Fruit fly (Drosophila melanogaster) whole organism, pupa: ENCODE data around the gene CG11550.

Source experiments
- CG10348 ChIP-seq: fragments of 200-800 bp; sonication (Bioruptor generic); IDR thresholded peaks from 2 replicates; pipeline ENCODE4 v1.3.6; 2022; ENCODE audit warnings: missing biosample characterization, missing genetic modification characterization
- CG12605 ChIP-seq: fragments of 200-800 bp; sonication (Bioruptor generic); IDR thresholded peaks from 2 replicates; pipeline ENCODE4 v1.3.6; 2022; ENCODE audit warnings: missing biosample characterization, missing genetic modification characterization
- CG13204 ChIP-seq: fragments of 200-800 bp; sonication (Bioruptor generic); optimal IDR thresholded peaks from 2 replicates; lab custom pipeline; 2018; ENCODE audit warnings: missing biosample characterization, mild to moderate bottlenecking, missing genetic modification characterization, moderate library complexity
- CG14655 ChIP-seq: fragments of 200-800 bp; sonication (Bioruptor generic); optimal IDR thresholded peaks from 3 replicates; lab custom pipeline; 2017; ENCODE audit warnings: mild to moderate bottlenecking, missing biosample characterization, missing genetic modification reagents, missing genetic modification characterization
- CG15710 ChIP-seq: fragments of 200-800 bp; sonication (Bioruptor generic); optimal IDR thresholded peaks from 2 replicates; lab custom pipeline; 2018; ENCODE audit warnings: missing biosample characterization, mild to moderate bottlenecking, missing genetic modification characterization, moderate library complexity
- CG17806 ChIP-seq: fragments of 200-800 bp; sonication (Bioruptor generic); optimal IDR thresholded peaks from 2 replicates; lab custom pipeline; 2018; ENCODE audit warnings: missing biosample characterization, mild to moderate bottlenecking, missing genetic modification characterization, moderate library complexity
- CG32121 ChIP-seq: fragments of 200-800 bp; sonication (Bioruptor generic); IDR thresholded peaks from 2 replicates; pipeline ENCODE4 v1.3.6; 2022; ENCODE audit warnings: missing biosample characterization, missing genetic modification characterization
- CG34367 ChIP-seq: fragments of 200-800 bp; sonication (Bioruptor generic); optimal IDR thresholded peaks from 2 replicates; lab custom pipeline; 2018; ENCODE audit warnings: missing biosample characterization, mild to moderate bottlenecking, missing genetic modification characterization
- CG4496 ChIP-seq: fragments of 200-800 bp; sonication (Bioruptor generic); IDR thresholded peaks from 3 replicates; pipeline ENCODE4 v1.3.6; 2022; ENCODE audit warnings: missing biosample characterization, missing genetic modification characterization
- CG8159 ChIP-seq: fragments of 200-800 bp; sonication (Bioruptor generic); optimal IDR thresholded peaks from 3 replicates; lab custom pipeline; 2018; ENCODE audit warnings: missing biosample characterization, mild to moderate bottlenecking, missing genetic modification characterization, moderate library complexity
- CG8301 ChIP-seq: fragments of 200-800 bp; sonication (Bioruptor generic); optimal IDR thresholded peaks from 2 replicates; lab custom pipeline; 2018; ENCODE audit warnings: missing biosample characterization, mild to moderate bottlenecking, missing genetic modification characterization
- CG9948 ChIP-seq: fragments of 200-800 bp; sonication (Bioruptor generic); optimal IDR thresholded peaks from 2 replicates; lab custom pipeline; 2018; ENCODE audit warnings: missing biosample characterization, mild to moderate bottlenecking, missing genetic modification characterization, moderate library complexity
- D1 ChIP-seq: fragments of 200-800 bp; sonication (Bioruptor generic); optimal IDR thresholded peaks from 2 replicates; lab custom pipeline; 2018; ENCODE audit warnings: missing biosample characterization, mild to moderate bottlenecking, missing genetic modification characterization, moderate library complexity
- EcR ChIP-seq: fragments of 200-800 bp; sonication (Bioruptor generic); optimal IDR thresholded peaks from 3 replicates; lab custom pipeline; 2019; ENCODE audit warnings: missing biosample characterization, missing genetic modification characterization, mild to moderate bottlenecking, moderate library complexity, missing genetic modification reagents
- Ets98B ChIP-seq: fragments of 200-800 bp; sonication (Bioruptor generic); IDR thresholded peaks from 2 replicates; pipeline ENCODE4 v1.3.6; 2022; ENCODE audit warnings: missing biosample characterization, missing genetic modification characterization
- Pif1A ChIP-seq: fragments of 200-800 bp; sonication (Bioruptor generic); optimal IDR thresholded peaks from 3 replicates; lab custom pipeline; 2016; ENCODE audit warnings: missing biosample characterization, missing genetic modification characterization
- Pif1B ChIP-seq: fragments of 200-800 bp; sonication (Bioruptor generic); optimal IDR thresholded peaks from 3 replicates; lab custom pipeline; 2016; ENCODE audit warnings: missing biosample characterization, missing genetic modification characterization
- Snoo ChIP-seq: fragments of 200-800 bp; sonication (Bioruptor generic); optimal IDR thresholded peaks from 3 replicates; lab custom pipeline; 2017; ENCODE audit warnings: missing biosample characterization, mild to moderate bottlenecking, missing genetic modification characterization, inconsistent platforms
- fd96Ca ChIP-seq: fragments of 200-800 bp; sonication (Bioruptor generic); IDR thresholded peaks from 3 replicates; pipeline ENCODE4 v1.3.6; 2022; ENCODE audit warnings: missing biosample characterization, missing genetic modification characterization
- gl ChIP-seq: fragments of 200-800 bp; sonication (Bioruptor generic); optimal IDR thresholded peaks from 2 replicates; lab custom pipeline; 2018; ENCODE audit warnings: missing biosample characterization, mild to moderate bottlenecking, missing genetic modification characterization
- rn ChIP-seq: fragments of 200-800 bp; sonication (Bioruptor generic); IDR thresholded peaks from 2 replicates; pipeline ENCODE4 v1.3.6; 2022; ENCODE audit warnings: missing biosample characterization, missing genetic modification characterization

CG11550 gene

dm6 chr3R:31679830-31680294, at the start of gene CG11550:
Gene CG11550, minus strand, starts transcription at chr3R:31679880.
- TF ChIP-seq CG14655 (no peak), CG9948 (tag; lab: Kevin White, UChicago) (no peak), CG17806 (peak; percentile 36), CG12605 (GFP tag; lab: Robert Waterston, UW) (no peak), Pif1A (GFP tag; lab: Kevin White, UChicago) (peak; percentile 64), CG4496 (GFP tag; lab: Robert Waterston, UW) (peak; percentile 78), Ets98B (GFP tag; lab: Robert Waterston, UW) (peak; percentile 84), gl (tag; lab: Kevin White, UChicago) (no peak), EcR (GFP tag; lab: Kevin White, UChicago) (peak; percentile 14), CG8301 (tag; lab: Kevin White, UChicago) (peak; percentile 63), D1 (tag; lab: Kevin White, UChicago) (no peak), Pif1B (GFP tag; lab: Kevin White, UChicago) (peak; percentile 54), CG8159 (tag; lab: Kevin White, UChicago) (peak; percentile 31), Snoo (tag; lab: Kevin White, UChicago) (peak; percentile 41), CG34367 (tag; lab: Kevin White, UChicago) (no peak), fd96Ca (GFP tag; lab: Robert Waterston, UW) (peak; percentile 72; the same call in 1 of the 3 replicates), CG13204 (peak; percentile 2), CG15710 (no peak), rn (GFP tag; lab: Robert Waterston, UW) (peak; percentile 67), CG10348 (GFP tag; lab: Robert Waterston, UW) (no peak), CG32121 (GFP tag; lab: Robert Waterston, UW) (peak; percentile 71)

dm6 chr3R:31727773-31728172, 48.1 kb upstream of the CG11550 start:
- TF ChIP-seq fd96Ca (GFP tag; lab: Robert Waterston, UW) (no peak), CG32121 (GFP tag; lab: Robert Waterston, UW) (no peak), rn (GFP tag; lab: Robert Waterston, UW) (no peak), CG4496 (GFP tag; lab: Robert Waterston, UW) (no peak), Ets98B (GFP tag; lab: Robert Waterston, UW) (no peak), CG17806 (no peak), CG34367 (tag; lab: Kevin White, UChicago) (no peak), CG14655 (no peak), CG15710 (no peak), CG8159 (tag; lab: Kevin White, UChicago) (no peak)

dm6 chr3R:31726286-31726685, 46.6 kb upstream of the CG11550 start:
- no peak for TF ChIP-seq CG34367 (tag; lab: Kevin White, UChicago)
- no peak for TF ChIP-seq CG13204
- no peak for TF ChIP-seq Ets98B (GFP tag; lab: Robert Waterston, UW)
- no peak for TF ChIP-seq rn (GFP tag; lab: Robert Waterston, UW)
- no peak for TF ChIP-seq Pif1A (GFP tag; lab: Kevin White, UChicago)
- no peak for TF ChIP-seq CG8301 (tag; lab: Kevin White, UChicago)

- TF ChIP-seq CG10348 (GFP tag; lab: Robert Waterston, UW) (no peak), CG9948 (tag; lab: Kevin White, UChicago) (no peak), CG4496 (GFP tag; lab: Robert Waterston, UW) (peak; percentile 83), CG8301 (tag; lab: Kevin White, UChicago) (no peak), CG17806 (no peak), Pif1B (GFP tag; lab: Kevin White, UChicago) (peak; percentile 17), Pif1A (GFP tag; lab: Kevin White, UChicago) (no peak), CG14655 (no peak), Ets98B (GFP tag; lab: Robert Waterston, UW) (peak; percentile 50; the same call in 1 of the 2 replicates), CG12605 (GFP tag; lab: Robert Waterston, UW) (peak; percentile 62; the same call in 1 of the 2 replicates), CG32121 (GFP tag; lab: Robert Waterston, UW) (peak; percentile 25; the same call in 1 of the 2 replicates), CG8159 (tag; lab: Kevin White, UChicago) (peak; percentile 6), fd96Ca (GFP tag; lab: Robert Waterston, UW) (peak; percentile 63), CG15710 (peak; percentile 29), gl (tag; lab: Kevin White, UChicago) (peak; percentile 81), D1 (tag; lab: Kevin White, UChicago) (no peak), CG34367 (tag; lab: Kevin White, UChicago) (peak; percentile 42), CG13204 (peak; percentile 90), rn (GFP tag; lab: Robert Waterston, UW) (no peak), Snoo (tag; lab: Kevin White, UChicago) (peak; percentile 26), EcR (GFP tag; lab: Kevin White, UChicago) (peak; percentile 79)
Observed at dm6 chr3R:31725486-31726227, 46.0 kb upstream of the CG11550 start.

- TF ChIP-seq Pif1B (GFP tag; lab: Kevin White, UChicago) (no peak), rn (GFP tag; lab: Robert Waterston, UW) (no peak), CG32121 (GFP tag; lab: Robert Waterston, UW) (peak; percentile 39), Ets98B (GFP tag; lab: Robert Waterston, UW) (peak; percentile 52; the same call in 1 of the 2 replicates), CG8301 (tag; lab: Kevin White, UChicago) (no peak), CG13204 (peak; percentile 64), CG10348 (GFP tag; lab: Robert Waterston, UW) (no peak), Snoo (tag; lab: Kevin White, UChicago) (peak; percentile 34), CG14655 (no peak), CG4496 (GFP tag; lab: Robert Waterston, UW) (peak; percentile 79), EcR (GFP tag; lab: Kevin White, UChicago) (peak; percentile 81), Pif1A (GFP tag; lab: Kevin White, UChicago) (no peak), CG8159 (tag; lab: Kevin White, UChicago) (peak; percentile 10), CG34367 (tag; lab: Kevin White, UChicago) (no peak), CG9948 (tag; lab: Kevin White, UChicago) (peak; percentile 13), gl (tag; lab: Kevin White, UChicago) (no peak), D1 (tag; lab: Kevin White, UChicago) (no peak), CG17806 (no peak), CG12605 (GFP tag; lab: Robert Waterston, UW) (peak; percentile 40), CG15710 (no peak), fd96Ca (GFP tag; lab: Robert Waterston, UW) (peak; percentile 63; the same call in 1 of the 3 replicates)
Observed at dm6 chr3R:31724580-31725320, 45.1 kb upstream of the CG11550 start.
